Fruit fly (Drosophila melanogaster) whole organism, wandering third instar larva: ENCODE measurements around the gene CROT.

Source experiments
- CG32264 ChIP-seq: fragments of 200-800 bp; sonication (Bioruptor generic); optimal IDR thresholded peaks from 2 replicates; lab custom pipeline; 2016; ENCODE audit warnings: missing biosample characterization, missing genetic modification characterization
- CG9705 ChIP-seq: fragments of 200-800 bp; sonication (Bioruptor generic); optimal IDR thresholded peaks from 2 replicates; lab custom pipeline; 2018; ENCODE audit warnings: missing biosample characterization, mild to moderate bottlenecking, missing genetic modification characterization
- GATAd ChIP-seq: sonication (Bioruptor generic); optimal IDR thresholded peaks from 2 replicates; lab custom pipeline; 2016; ENCODE audit warnings: missing biosample characterization, missing genetic modification characterization
- Hnf4 ChIP-seq: fragments of 200-800 bp; sonication (Bioruptor generic); optimal IDR thresholded peaks from 2 replicates; lab custom pipeline; 2016; ENCODE audit warnings: missing biosample characterization, mild to moderate bottlenecking, missing genetic modification characterization
- Hr83 ChIP-seq: fragments of 200-300 bp; sonication (Bioruptor generic); optimal IDR thresholded peaks from 2 replicates; lab custom pipeline; 2016; ENCODE audit warnings: missing biosample characterization, mild to moderate bottlenecking, missing genetic modification characterization, moderate library complexity; ENCODE audit not compliant: poor library complexity, severe bottlenecking
- OdsH ChIP-seq: fragments of 200-800 bp; sonication (Bioruptor generic); optimal IDR thresholded peaks from 2 replicates; lab custom pipeline; 2016; ENCODE audit warnings: missing biosample characterization, mild to moderate bottlenecking, missing genetic modification characterization
- Sp1 ChIP-seq: fragments of 200-800 bp; sonication (Bioruptor generic); optimal IDR thresholded peaks from 3 replicates; lab custom pipeline; 2019; ENCODE audit warnings: missing biosample characterization, mild to moderate bottlenecking, missing genetic modification characterization, moderate library complexity
- Vsx2 ChIP-seq: fragments of 200-300, 225-300 bp; sonication (Bioruptor generic); optimal IDR thresholded peaks from 2 replicates; lab custom pipeline; 2018; ENCODE audit warnings: missing biosample characterization, missing genetic modification characterization; ENCODE audit not compliant: partially characterized antibody
- br ChIP-seq: fragments of 200-800 bp; sonication (Bioruptor generic); optimal IDR thresholded peaks from 2 replicates; lab custom pipeline; 2016; ENCODE audit warnings: missing biosample characterization, missing genetic modification characterization
- brk ChIP-seq: fragments of 200-800 bp; sonication (Bioruptor generic); optimal IDR thresholded peaks from 2 replicates; lab custom pipeline; 2016; ENCODE audit warnings: missing biosample characterization, mild to moderate bottlenecking, missing genetic modification characterization
- dl ChIP-seq, 2 experiments: fragments of 175-275, 200-275 bp in 1 of 2; fragments of 200-275 bp in 1 of 2; sonication (Bioruptor generic); optimal IDR thresholded peaks; lab custom pipeline; 2018; ENCODE audit warnings: mild to moderate bottlenecking in 2 of 2, missing biosample characterization in 2 of 2, missing genetic modification characterization in 2 of 2, moderate library complexity in 2 of 2; ENCODE audit not compliant: partially characterized antibody in 2 of 2, insufficient read depth in 1 of 2
- ey ChIP-seq: fragments of 200-800 bp; sonication (Bioruptor generic); optimal IDR thresholded peaks from 2 replicates; lab custom pipeline; 2016; ENCODE audit warnings: missing biosample characterization, missing genetic modification characterization
- h ChIP-seq: fragments of 200-800 bp; sonication (Bioruptor generic); optimal IDR thresholded peaks from 3 replicates; lab custom pipeline; 2016; ENCODE audit warnings: missing biosample characterization, mild to moderate bottlenecking, missing genetic modification characterization
- lola ChIP-seq: fragments of >200 bp; optimal IDR thresholded peaks from 2 replicates; lab custom pipeline; 2017; ENCODE audit warnings: missing biosample characterization, missing genetic modification characterization
- pan ChIP-seq: fragments of >200 bp; optimal IDR thresholded peaks from 2 replicates; lab custom pipeline; 2017
- psq ChIP-seq: fragments of 200-800 bp; sonication (Bioruptor generic); optimal IDR thresholded peaks from 3 replicates; lab custom pipeline; 2017; ENCODE audit warnings: missing biosample characterization, mild to moderate bottlenecking, missing genetic modification characterization, moderate library complexity
- rgr ChIP-seq: fragments of 200-800 bp; sonication (Bioruptor generic); optimal IDR thresholded peaks from 3 replicates; lab custom pipeline; 2016; ENCODE audit warnings: missing biosample characterization, mild to moderate bottlenecking, missing genetic modification characterization
- sage ChIP-seq: fragments of 200-800 bp; sonication (Bioruptor generic); optimal IDR thresholded peaks from 2 replicates; lab custom pipeline; 2016; ENCODE audit warnings: missing biosample characterization, mild to moderate bottlenecking, missing genetic modification characterization
- tai ChIP-seq: sonication (Bioruptor generic); optimal IDR thresholded peaks from 2 replicates; lab custom pipeline; 2016; ENCODE audit warnings: missing biosample characterization, missing genetic modification characterization
- woc ChIP-seq: sonication (Bioruptor generic); optimal IDR thresholded peaks from 2 replicates; lab custom pipeline; 2016; ENCODE audit warnings: missing biosample characterization, mild to moderate bottlenecking, missing genetic modification characterization

Gene CROT

DNA sequence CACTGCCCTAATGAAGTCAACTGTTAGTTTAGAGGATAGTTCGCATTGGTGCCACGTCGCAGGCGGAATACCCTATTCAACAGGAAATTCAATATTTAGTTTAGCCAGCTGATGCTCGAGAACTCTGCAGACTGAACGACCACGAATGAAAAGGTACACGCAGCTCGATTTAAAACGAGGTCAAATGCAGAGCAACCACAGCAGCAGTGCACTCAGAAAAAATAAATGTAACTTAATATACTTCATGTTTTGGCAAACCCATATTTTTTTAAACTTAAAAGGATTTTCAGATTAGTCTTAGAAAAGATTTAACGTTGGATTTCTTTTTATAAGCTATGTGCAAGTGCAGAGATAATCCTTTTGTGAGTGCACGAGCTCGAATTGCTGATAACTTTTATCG, 51.4 kb downstream of the CROT start:
- TF ChIP-seq CG32264 (GFP tag; lab: Kevin White, UChicago): no peak
- TF ChIP-seq tai (GFP tag; lab: Kevin White, UChicago): no peak
- no peak for TF ChIP-seq woc
- no peak for TF ChIP-seq sage
- no peak for TF ChIP-seq GATAd (GFP tag; lab: Kevin White, UChicago)
- TF ChIP-seq psq (GFP tag; lab: Kevin White, UChicago): no peak
- TF ChIP-seq CG9705 (GFP tag; lab: Kevin White, UChicago): no peak
- no peak for TF ChIP-seq h (GFP tag; lab: Kevin White, UChicago)
- TF ChIP-seq Hr83 (GFP tag; lab: Kevin White, UChicago): no peak
- no peak for TF ChIP-seq dl (GFP tag; optimal IDR thresholded peaks at IDR 0.05; lab: Kevin White, UChicago; ENCODE audit: insufficient read depth in 1 of 2, partially characterized antibody in 2 of 2)
- TF ChIP-seq br (GFP tag; lab: Kevin White, UChicago): no peak
- TF ChIP-seq rgr (GFP tag; lab: Kevin White, UChicago): no peak
- TF ChIP-seq OdsH (GFP tag; lab: Kevin White, UChicago): no peak
- no peak for TF ChIP-seq Hnf4 (GFP tag; lab: Kevin White, UChicago)
- TF ChIP-seq Vsx2 (GFP tag; lab: Kevin White, UChicago): no peak
- no peak for TF ChIP-seq ey (GFP tag; lab: Kevin White, UChicago)
- no peak for TF ChIP-seq Sp1
- TF ChIP-seq lola (GFP tag; lab: Kevin White, UChicago): no peak
- TF ChIP-seq pan (lab: Kevin White, UChicago): no peak
- no peak for TF ChIP-seq brk (GFP tag; lab: Kevin White, UChicago)
